Fruit fly (Drosophila melanogaster) whole organism, prepupa: ENCODE measurements around the gene mxc.

Experiments
- Blimp-1 ChIP-seq: fragments of 200-800 bp; sonication (Bioruptor generic); optimal IDR thresholded peaks from 3 replicates; lab custom pipeline; 2017; ENCODE audit warnings: missing biosample characterization, missing genetic modification characterization, mild to moderate bottlenecking, moderate library complexity, missing genetic modification reagents
- CG16779 ChIP-seq: fragments of 200-800 bp; sonication (Bioruptor generic); optimal IDR thresholded peaks from 3 replicates; lab custom pipeline; 2017; ENCODE audit warnings: missing biosample characterization, mild to moderate bottlenecking, missing genetic modification characterization
- CG8319 ChIP-seq: fragments of 200-800 bp; sonication (Bioruptor generic); optimal IDR thresholded peaks from 3 replicates; lab custom pipeline; 2016; ENCODE audit warnings: missing biosample characterization, missing genetic modification characterization
- fd59A ChIP-seq: fragments of 200-800 bp; sonication (Bioruptor generic); optimal IDR thresholded peaks from 2 replicates; lab custom pipeline; 2017; ENCODE audit warnings: missing biosample characterization, mild to moderate bottlenecking, missing genetic modification characterization, missing genetic modification reagents

DNA sequence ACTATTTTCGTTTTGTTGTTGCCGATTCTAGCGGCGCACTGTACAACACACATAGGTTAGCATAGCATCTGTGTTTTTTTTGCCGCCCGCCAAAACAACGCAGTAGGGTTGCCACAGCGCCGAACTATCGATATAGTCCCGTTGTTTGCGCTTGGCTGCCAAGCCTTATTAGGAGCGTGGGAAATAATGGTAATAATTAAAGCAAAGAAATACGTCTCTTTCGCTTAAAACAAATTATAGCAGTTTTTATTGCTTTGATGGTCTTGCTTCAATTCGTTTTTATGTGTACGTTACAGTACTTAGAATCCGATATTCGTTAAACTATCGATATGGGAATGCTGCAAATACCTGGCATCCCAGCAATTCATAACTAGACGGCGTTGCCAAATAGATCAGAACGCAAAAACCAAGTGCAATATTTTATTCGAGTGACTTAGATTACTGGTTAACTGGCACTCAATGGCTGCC lies at the start of gene mxc, which contains the start of gene Larp7:
- TF ChIP-seq fd59A (GFP tag; lab: Kevin White, UChicago), result peak; percentile 20
- TF ChIP-seq Blimp-1, result no peak
- TF ChIP-seq CG8319 (GFP tag; lab: Kevin White, UChicago), result no peak
- no peak for TF ChIP-seq CG16779 (tag; lab: Kevin White, UChicago)
